Fruit fly (Drosophila melanogaster) whole organism, prepupa: ENCODE measurements around the gene plum.

Experiments used
- Blimp-1 ChIP-seq: fragments of 200-800 bp; sonication (Bioruptor generic); optimal IDR thresholded peaks from 3 replicates; lab custom pipeline; 2017; ENCODE audit warnings: missing biosample characterization, missing genetic modification characterization, mild to moderate bottlenecking, moderate library complexity, missing genetic modification reagents
- CG11762 ChIP-seq: fragments of 200-800 bp; sonication (Bioruptor generic); optimal IDR thresholded peaks from 3 replicates; lab custom pipeline; 2016; ENCODE audit warnings: missing biosample characterization, missing genetic modification characterization; ENCODE audit not compliant: insufficient read depth
- CG16779 ChIP-seq: fragments of 200-800 bp; sonication (Bioruptor generic); optimal IDR thresholded peaks from 3 replicates; lab custom pipeline; 2017; ENCODE audit warnings: missing biosample characterization, mild to moderate bottlenecking, missing genetic modification characterization
- CG3032 ChIP-seq: fragments of 200-800 bp; optimal IDR thresholded peaks from 2 replicates; lab custom pipeline; 2019; ENCODE audit warnings: missing biosample characterization, mild to moderate bottlenecking, missing genetic modification characterization, moderate library complexity
- CG32006 ChIP-seq: fragments of 200-800 bp; sonication (Bioruptor generic); optimal IDR thresholded peaks from 3 replicates; lab custom pipeline; 2017; ENCODE audit warnings: missing biosample characterization, mild to moderate bottlenecking, missing genetic modification characterization
- Ets21C ChIP-seq: fragments of 200-800 bp; sonication (Bioruptor generic); optimal IDR thresholded peaks from 3 replicates; lab custom pipeline; 2016; ENCODE audit warnings: missing biosample characterization, missing genetic modification characterization
- Sox102F ChIP-seq: fragments of 200-800 bp; sonication (Bioruptor generic); optimal IDR thresholded peaks from 2 replicates; lab custom pipeline; 2016; ENCODE audit warnings: missing biosample characterization, mild to moderate bottlenecking, missing genetic modification characterization
- Sox14 ChIP-seq: fragments of 200-800 bp; sonication (Bioruptor generic); optimal IDR thresholded peaks from 3 replicates; lab custom pipeline; 2016; ENCODE audit warnings: missing biosample characterization, missing genetic modification characterization
- cyc ChIP-seq: fragments of 200-800 bp; sonication (Bioruptor generic); optimal IDR thresholded peaks from 3 replicates; lab custom pipeline; 2016; ENCODE audit warnings: missing biosample characterization, missing genetic modification characterization
- eg ChIP-seq: fragments of 200-800 bp; sonication (Bioruptor generic); IDR thresholded peaks from 3 replicates; pipeline ENCODE4 v1.3.6; 2022; ENCODE audit warnings: missing biosample characterization, missing genetic modification characterization
- fd85E ChIP-seq: fragments of 200-800 bp; sonication (Bioruptor generic); optimal IDR thresholded peaks from 3 replicates; lab custom pipeline; 2016; ENCODE audit warnings: missing biosample characterization, missing genetic modification characterization
- fkh ChIP-seq: fragments of 200-800 bp; sonication (Bioruptor generic); optimal IDR thresholded peaks from 3 replicates; lab custom pipeline; 2017; ENCODE audit warnings: missing biosample characterization, mild to moderate bottlenecking, missing genetic modification characterization, moderate library complexity
- ss ChIP-seq, 2 experiments: fragments of 200-800 bp; sonication (Bioruptor generic); optimal IDR thresholded peaks; 2 replicates in 1 of 2; 3 replicates in 1 of 2; lab custom pipeline; 2017 to 2018; ENCODE audit warnings: mild to moderate bottlenecking in 2 of 2, missing biosample characterization in 2 of 2, missing genetic modification characterization in 2 of 2, moderate library complexity in 1 of 2
- svp ChIP-seq: fragments of 200-800 bp; sonication (Bioruptor generic); peaks from one replicate; lab custom pipeline; 2016; ENCODE audit warnings: missing biosample characterization, missing genetic modification characterization

- TF ChIP-seq CG3032 (tag; lab: Kevin White, UChicago): no peak
- TF ChIP-seq CG16779: no peak
- TF ChIP-seq ss (GFP tag; optimal IDR thresholded peaks at IDR 0.05; lab: Kevin White, UChicago): no peak
- TF ChIP-seq Blimp-1 (GFP tag; lab: Kevin White, UChicago): no peak
- TF ChIP-seq eg (GFP tag; lab: Robert Waterston, UW): no peak
- TF ChIP-seq Sox102F: no peak
- no peak for TF ChIP-seq CG11762 (GFP tag; lab: Kevin White, UChicago)
- no peak for TF ChIP-seq fd85E (GFP tag; lab: Kevin White, UChicago)
- TF ChIP-seq Sox14 (GFP tag; lab: Kevin White, UChicago): no peak
- no peak for TF ChIP-seq fkh (GFP tag; lab: Kevin White, UChicago)
- no peak for TF ChIP-seq CG32006 (GFP tag; lab: Kevin White, UChicago)
- no peak for TF ChIP-seq svp
- TF ChIP-seq cyc (GFP tag; lab: Kevin White, UChicago): no peak
- TF ChIP-seq Ets21C: no peak
Observed at dm6 chr3R:26552217-26552616, 17.2 kb upstream of the plum start.
